Worm (Caenorhabditis elegans) whole organism, mixed stage, embryonic: ENCODE data around the gene F48G7.5.

Experiments used
- ham-2 ChIP-seq: fragments of 200-800 bp; sonication (Bioruptor generic); optimal IDR thresholded peaks from 2 replicates; lab custom pipeline; 2018; ENCODE audit warnings: mild to moderate bottlenecking, missing genetic modification characterization, missing compliant biosample characterization
- mab-5 ChIP-seq: fragments of 150-350 bp; optimal IDR thresholded peaks from 2 replicates; lab custom pipeline; 2014; ENCODE audit warnings: missing biosample characterization, missing genetic modification characterization
- mep-1 ChIP-seq: fragments of 150-350 bp; optimal IDR thresholded peaks from 2 replicates; lab custom pipeline; 2017; ENCODE audit warnings: missing biosample characterization, missing genetic modification reagents, missing genetic modification characterization, inconsistent platforms
- pha-4 ChIP-seq: fragments of 150-350 bp; optimal IDR thresholded peaks from 2 replicates; lab custom pipeline; 2018; ENCODE audit warnings: missing biosample characterization, missing genetic modification reagents, missing genetic modification characterization
- snpc-4 ChIP-seq: fragments of 150-350 bp; optimal IDR thresholded peaks from 2 replicates; lab custom pipeline; 2014; ENCODE audit warnings: missing biosample characterization, missing genetic modification characterization
- unc-39 ChIP-seq: fragments of 150-350 bp; optimal IDR thresholded peaks from 2 replicates; lab custom pipeline; 2014; ENCODE audit warnings: missing biosample characterization, missing genetic modification characterization
- zip-8 ChIP-seq: fragments of 150-350 bp; optimal IDR thresholded peaks from 2 replicates; lab custom pipeline; 2014; ENCODE audit warnings: missing biosample characterization, missing genetic modification characterization
- ztf-11 ChIP-seq: fragments of 150-350 bp; optimal IDR thresholded peaks from 2 replicates; lab custom pipeline; 2014; ENCODE audit warnings: missing biosample characterization, missing genetic modification characterization

- TF ChIP-seq mep-1 (tag; lab: Kevin White, UChicago) (no peak), mab-5 (tag; lab: Kevin White, UChicago) (no peak), snpc-4 (tag; lab: Kevin White, UChicago) (no peak), zip-8 (tag; lab: Kevin White, UChicago) (no peak), ham-2 (GFP tag; lab: Kevin White, UChicago) (no peak), pha-4 (tag; lab: Kevin White, UChicago) (no peak), unc-39 (tag; lab: Kevin White, UChicago) (no peak), ztf-11 (no peak)
These were observed 13.9 kb downstream of the F48G7.5 start, which contains the start of gene srw-109 for ce11 chrV:608844-609243.
